Worm (Caenorhabditis elegans): ENCODE data around the gene C16C8.27.
"Not testable (repeated sequence)": the region's sequence is repeated elsewhere in the genome, so short reads cannot be mapped to it uniquely, and the experiment has no call there.

C16C8.27 gene

DNA sequence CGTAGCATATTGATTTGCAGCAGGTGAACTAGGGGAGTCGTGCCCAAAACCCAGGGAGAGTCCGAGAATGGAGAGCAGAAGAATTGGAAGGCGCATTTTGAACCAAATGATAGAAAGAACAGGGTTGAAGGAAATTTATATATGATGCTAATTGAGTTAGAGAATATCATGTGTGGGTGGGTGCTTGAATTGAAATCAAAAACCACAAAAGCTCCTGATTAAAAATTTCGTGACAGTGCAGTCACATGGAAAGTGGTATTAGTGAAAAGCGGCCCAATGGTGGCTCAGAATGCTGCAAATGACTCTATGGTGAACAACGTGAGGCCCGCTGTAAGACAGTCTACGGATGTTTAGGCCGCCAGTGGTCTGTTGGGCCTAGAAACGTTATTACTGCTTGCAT, 20.1 kb downstream of the C16C8.27 start, which contains the start of gene C16C8.8:
C16C8.8 (minus strand) TSS at position 101 of the 400 bp plus-strand sequence.
- no peak for TF ChIP-seq lin-39 (tag; optimal IDR thresholded peaks at IDR 0.05)
- TF ChIP-seq grh-1 (GFP tag; IDR thresholded peaks at IDR 0.05) = no peak
- TF ChIP-seq aha-1 (tag; optimal IDR thresholded peaks at IDR 0.05) = no peak
- no peak for TF ChIP-seq nhr-76 (tag; optimal IDR thresholded peaks at IDR 0.05)
- TF ChIP-seq unc-30 (tag; optimal IDR thresholded peaks at IDR 0.05) = no peak
- TF ChIP-seq hpl-2 (GFP tag; optimal IDR thresholded peaks at IDR 0.05) = no peak
- no peak for TF ChIP-seq Y116A8C.19 (tag; optimal IDR thresholded peaks at IDR 0.05; ENCODE audit: borderline replicate concordance)
- TF ChIP-seq efl-3 (GFP tag; optimal IDR thresholded peaks at IDR 0.05) = no peak
- no peak for TF ChIP-seq tbx-2 (tag; optimal IDR thresholded peaks at IDR 0.05)
- TF ChIP-seq nhr-90 (tag; optimal IDR thresholded peaks at IDR 0.05; ENCODE audit: poor library complexity) = no peak
- TF ChIP-seq snpc-4 (tag; optimal IDR thresholded peaks at IDR 0.05) = no peak
- no peak for TF ChIP-seq zip-4 (GFP tag; optimal IDR thresholded peaks at IDR 0.05)
- TF ChIP-seq hlh-4 (tag; optimal IDR thresholded peaks at IDR 0.05) = no peak

DNA sequence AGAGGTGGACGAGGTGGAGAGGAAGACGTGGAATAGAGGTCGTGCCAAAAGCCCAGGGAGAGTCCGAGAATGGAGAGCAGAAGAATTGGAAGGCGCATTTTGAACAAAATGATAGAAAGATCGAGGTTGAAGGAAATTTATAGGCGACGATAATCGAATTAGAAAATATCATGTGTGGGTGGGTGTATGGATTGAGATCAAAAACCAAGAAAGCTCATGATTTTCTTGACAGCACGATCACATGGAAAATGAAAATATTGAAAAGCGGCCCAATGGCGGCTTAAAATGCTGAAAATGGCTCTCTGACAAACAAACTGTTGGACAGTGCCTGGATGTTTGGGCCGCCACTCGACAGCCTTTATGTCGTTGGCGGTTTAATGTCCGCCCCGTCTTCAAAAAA, 21.6 kb downstream of the C16C8.27 start, which contains the start of gene C16C8.9:
C16C8.9 (minus strand) TSS at position 101 of the 400 bp plus-strand sequence.
- no peak for TF ChIP-seq nhr-85 (tag)
- no peak for TF ChIP-seq unc-62 (GFP tag; optimal IDR thresholded peaks at IDR 0.05)
- no peak for TF ChIP-seq hpl-2 (GFP tag; optimal IDR thresholded peaks at IDR 0.05)
- TF ChIP-seq unc-86 (tag; optimal IDR thresholded peaks at IDR 0.05) = no peak
- no peak for TF ChIP-seq isw-1 (GFP tag; IDR thresholded peaks at IDR 0.05)
- no peak for TF ChIP-seq rnt-1 (tag; optimal IDR thresholded peaks at IDR 0.05)
- TF ChIP-seq egl-13 (tag; optimal IDR thresholded peaks at IDR 0.05) = no peak
- TF ChIP-seq mdl-1 (tag; optimal IDR thresholded peaks at IDR 0.05) = no peak
- no peak for TF ChIP-seq F16B12.6 (tag; optimal IDR thresholded peaks at IDR 0.05)
- no peak for TF ChIP-seq sup-37 (GFP tag; optimal IDR thresholded peaks at IDR 0.05)
- TF ChIP-seq xbp-1 (tag; optimal IDR thresholded peaks at IDR 0.05) = no peak
- no peak for TF ChIP-seq fkh-4 (tag; optimal IDR thresholded peaks at IDR 0.05; ENCODE audit: borderline replicate concordance)
- no peak for TF ChIP-seq irx-1 (tag; optimal IDR thresholded peaks at IDR 0.05)
- TF ChIP-seq ceh-82 (tag; optimal IDR thresholded peaks at IDR 0.05) = no peak
- no peak for TF ChIP-seq zag-1 (tag; optimal IDR thresholded peaks at IDR 0.05)
- no peak for TF ChIP-seq nhr-90 (tag; optimal IDR thresholded peaks at IDR 0.05; ENCODE audit: poor library complexity)
- TF ChIP-seq sox-4 (tag; optimal IDR thresholded peaks at IDR 0.05) = no peak
- no peak for TF ChIP-seq nhr-28 (tag; optimal IDR thresholded peaks at IDR 0.05)
- no peak for TF ChIP-seq mep-1 (tag; optimal IDR thresholded peaks at IDR 0.05)

- TF ChIP-seq jun-1 (tag; optimal IDR thresholded peaks at IDR 0.05); dpl-1 (GFP tag; optimal IDR thresholded peaks at IDR 0.05); ztf-4 (tag; optimal IDR thresholded peaks at IDR 0.05): not testable (repeated sequence)
These were observed 23.1 kb downstream of the C16C8.27 start, which contains the start of gene C16C8.10 for ce11 chrII:3464580-3464979. TSS of gene C16C8.10 (minus strand) at chrII:3464680.

ce11 chrII:3470549-3470948, 29.1 kb downstream of the C16C8.27 start, which contains the start of gene Y49F6B.20:
TSS of gene Y49F6B.20 (minus strand) at chrII:3470649.
- TF ChIP-seq ceh-88 (GFP tag; IDR thresholded peaks at IDR 0.05) (no peak), mef-2 (tag; optimal IDR thresholded peaks at IDR 0.05) (no peak), fkh-4 (tag; optimal IDR thresholded peaks at IDR 0.05; ENCODE audit: borderline replicate concordance) (no peak), tbx-2 (tag; optimal IDR thresholded peaks at IDR 0.05) (no peak), F16B12.6 (tag; optimal IDR thresholded peaks at IDR 0.05) (no peak), ets-5 (GFP tag; IDR thresholded peaks at IDR 0.05) (no peak), sptf-1 (tag; optimal IDR thresholded peaks at IDR 0.05) (no peak)

All from whole organism, L1 larva.